Fruit fly (Drosophila melanogaster): ENCODE data around the gene CG13895.

CG13895 gene

DNA sequence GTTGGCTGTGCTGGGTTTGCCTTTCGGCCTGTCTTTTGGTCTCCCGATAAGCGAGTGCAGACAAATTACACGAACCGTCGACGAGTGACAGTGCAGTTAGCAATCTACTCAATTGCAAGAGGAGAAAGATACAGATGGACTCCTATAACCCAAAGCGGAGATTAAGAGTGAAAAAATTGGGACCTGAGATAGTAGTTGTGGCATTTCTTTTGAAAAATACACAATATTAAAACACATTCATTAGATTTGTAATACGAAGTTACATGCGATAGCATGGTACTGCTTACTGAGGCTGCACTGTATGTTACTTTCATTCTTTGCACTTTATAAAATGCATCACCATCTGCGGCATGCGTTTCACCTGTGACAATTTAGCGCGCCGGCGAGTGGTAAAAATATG lies 19.2 kb upstream of the CG13895 start:
- TF ChIP-seq CG12768 (GFP tag; optimal IDR thresholded peaks at IDR 0.05): no peak
- TF ChIP-seq CG7101 (tag; optimal IDR thresholded peaks at IDR 0.05): no peak
- no peak for TF ChIP-seq Clk (GFP tag; optimal IDR thresholded peaks at IDR 0.05)
- TF ChIP-seq CG1620 (GFP tag; optimal IDR thresholded peaks at IDR 0.05): no peak
- no peak for TF ChIP-seq cic (GFP tag; optimal IDR thresholded peaks at IDR 0.05)
- no peak for TF ChIP-seq CG33017 (tag; optimal IDR thresholded peaks at IDR 0.05)
- no peak for TF ChIP-seq Crg-1 (GFP tag; optimal IDR thresholded peaks at IDR 0.05)
- TF ChIP-seq bab1 (GFP tag; optimal IDR thresholded peaks at IDR 0.05): no peak
- TF ChIP-seq toe (GFP tag; optimal IDR thresholded peaks at IDR 0.05): no peak
- TF ChIP-seq kay (GFP tag; ENCODE audit: borderline replicate concordance): no peak
- TF ChIP-seq CG7045 (GFP tag; optimal IDR thresholded peaks at IDR 0.05): no peak
- TF ChIP-seq Mnt (GFP tag; optimal IDR thresholded peaks at IDR 0.05): no peak
- TF ChIP-seq CG5204 (GFP tag; optimal IDR thresholded peaks at IDR 0.05): no peak
- TF ChIP-seq ovo (GFP tag; optimal IDR thresholded peaks at IDR 0.05): no peak
- no peak for TF ChIP-seq CG11617 (GFP tag; optimal IDR thresholded peaks at IDR 0.05)
- no peak for TF ChIP-seq pad (GFP tag; optimal IDR thresholded peaks at IDR 0.05)
- no peak for TF ChIP-seq tj (GFP tag; optimal IDR thresholded peaks at IDR 0.05)
- no peak for TF ChIP-seq cnc (optimal IDR thresholded peaks at IDR 0.05)
- no peak for TF ChIP-seq Hr96 (GFP tag; optimal IDR thresholded peaks at IDR 0.05)
- no peak for TF ChIP-seq CG14711 (tag; optimal IDR thresholded peaks at IDR 0.05)

DNA sequence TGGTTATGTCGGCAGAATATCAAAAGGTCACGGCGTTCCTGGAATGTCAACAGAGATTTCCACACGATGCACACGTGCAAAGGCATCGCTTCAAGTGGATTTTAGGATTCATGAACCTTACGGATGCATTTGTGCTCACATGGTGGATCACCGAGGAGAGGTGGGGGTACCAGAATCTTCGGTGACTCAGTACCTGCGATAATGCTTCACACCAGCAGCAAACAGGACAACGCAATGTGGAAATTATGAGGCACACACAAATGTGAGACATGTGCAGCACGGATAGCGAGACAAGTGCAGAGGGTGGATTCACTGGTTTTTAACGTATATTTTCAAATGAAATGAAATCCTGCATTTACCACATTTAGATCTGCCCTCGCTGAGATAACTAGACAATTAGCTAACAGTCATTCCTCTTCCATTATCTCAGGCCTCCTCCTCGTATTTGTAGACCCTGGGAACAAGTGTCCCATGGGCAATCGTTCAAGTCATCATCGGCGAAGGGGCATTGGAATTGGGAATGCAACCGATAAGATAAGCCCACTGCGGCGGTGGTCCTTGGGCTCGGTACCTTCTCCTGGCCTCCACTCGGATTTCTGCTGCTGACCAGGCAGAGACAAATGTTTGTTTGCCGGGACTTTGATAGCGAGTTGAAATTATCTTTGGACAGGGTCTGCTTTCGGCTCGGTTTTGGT lies 18.6 kb upstream of the CG13895 start:
- TF ChIP-seq cic (GFP tag; optimal IDR thresholded peaks at IDR 0.05): no peak

DNA sequence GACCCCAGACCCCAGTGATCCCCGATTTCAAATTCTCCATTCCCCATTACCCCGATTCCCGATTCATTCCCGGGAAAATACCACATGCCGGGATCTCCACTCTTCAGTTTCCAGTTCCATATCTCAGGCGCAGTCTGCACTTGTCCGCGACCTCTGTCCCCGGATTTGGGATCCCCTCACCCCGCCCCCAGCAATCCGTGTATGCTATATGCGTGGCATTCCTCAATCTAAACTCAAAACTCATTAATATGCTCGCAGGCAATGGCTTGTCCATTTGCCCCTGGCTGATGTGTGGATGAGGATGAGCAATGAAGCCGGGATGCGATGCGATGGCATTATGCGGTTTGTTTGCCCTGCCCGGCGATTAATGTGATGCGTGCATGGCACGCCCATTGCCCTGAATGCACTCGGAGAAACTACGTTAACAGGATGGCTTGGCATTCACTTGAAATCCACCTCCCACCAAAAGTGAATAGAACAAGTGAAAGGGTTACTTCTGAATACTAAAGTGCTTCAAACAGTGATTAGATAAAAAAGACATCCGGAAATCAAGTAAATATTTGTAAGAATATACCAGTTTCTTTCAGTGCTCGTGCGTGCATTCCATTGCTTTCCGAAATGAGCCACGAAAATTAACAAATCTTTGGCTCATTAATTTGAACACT lies 17.7 kb upstream of the CG13895 start:
- no peak for TF ChIP-seq kay (GFP tag; ENCODE audit: borderline replicate concordance)
- no peak for TF ChIP-seq CG7101 (tag; optimal IDR thresholded peaks at IDR 0.05)
- TF ChIP-seq CG1620 (GFP tag; optimal IDR thresholded peaks at IDR 0.05): no peak
- TF ChIP-seq cnc (optimal IDR thresholded peaks at IDR 0.05): no peak
- TF ChIP-seq cic (GFP tag; optimal IDR thresholded peaks at IDR 0.05): no peak
- TF ChIP-seq ovo (GFP tag; optimal IDR thresholded peaks at IDR 0.05): no peak
- TF ChIP-seq CG5204 (GFP tag; optimal IDR thresholded peaks at IDR 0.05): no peak
- no peak for TF ChIP-seq Clk (GFP tag; optimal IDR thresholded peaks at IDR 0.05)
- TF ChIP-seq CG12768 (GFP tag; optimal IDR thresholded peaks at IDR 0.05): no peak
- no peak for TF ChIP-seq CG11617 (GFP tag; optimal IDR thresholded peaks at IDR 0.05)
- no peak for TF ChIP-seq Crg-1 (GFP tag; optimal IDR thresholded peaks at IDR 0.05)
- no peak for TF ChIP-seq bab1 (GFP tag; optimal IDR thresholded peaks at IDR 0.05)
- TF ChIP-seq CG33017 (tag; optimal IDR thresholded peaks at IDR 0.05): no peak
- no peak for TF ChIP-seq toe (GFP tag; optimal IDR thresholded peaks at IDR 0.05)
- TF ChIP-seq Hr96 (GFP tag; optimal IDR thresholded peaks at IDR 0.05): no peak
- no peak for TF ChIP-seq CG7045 (GFP tag; optimal IDR thresholded peaks at IDR 0.05)
- no peak for TF ChIP-seq tj (GFP tag; optimal IDR thresholded peaks at IDR 0.05)

DNA sequence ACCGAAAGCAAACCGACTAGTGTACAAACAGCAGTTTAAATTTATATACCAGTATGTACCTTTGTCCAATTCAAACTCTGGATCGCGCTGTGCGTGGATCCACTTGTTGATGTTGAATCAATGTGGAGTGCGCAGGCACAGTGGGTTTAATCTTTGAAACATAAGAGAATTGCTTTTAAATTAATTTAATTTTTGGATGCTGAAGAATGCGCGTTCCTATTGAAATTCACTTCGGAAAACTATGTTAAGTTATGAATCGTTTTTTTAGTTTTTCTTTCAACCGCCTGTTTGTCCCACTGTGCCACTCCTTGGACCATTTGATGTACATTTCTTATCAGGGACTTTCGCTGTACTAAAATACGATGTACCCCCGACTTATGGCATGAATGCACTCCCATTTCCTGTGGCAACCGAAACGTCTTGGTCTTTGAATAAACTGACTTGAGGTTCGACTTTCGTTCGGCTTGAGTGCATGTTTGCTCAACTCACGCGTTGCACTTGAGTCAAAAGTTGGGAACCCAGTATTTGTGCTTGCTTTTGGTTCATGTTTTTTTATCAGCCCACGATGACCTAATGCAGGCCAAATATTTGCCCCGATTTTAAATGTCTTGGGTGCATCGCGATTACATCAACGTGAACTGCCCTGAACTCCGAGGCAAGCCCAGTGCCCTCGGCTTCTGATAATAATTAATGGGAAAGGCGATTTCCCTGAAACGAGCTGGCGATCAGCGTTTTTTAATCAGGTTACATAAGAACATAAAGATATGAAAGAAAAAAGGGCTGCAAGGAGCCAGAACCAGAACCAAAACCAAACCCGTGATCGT lies 16.7 kb upstream of the CG13895 start:
- TF ChIP-seq cnc (optimal IDR thresholded peaks at IDR 0.05): no peak
- peak; percentile 38 for TF ChIP-seq bab1 (GFP tag; optimal IDR thresholded peaks at IDR 0.05)
- TF ChIP-seq CG7101 (tag; optimal IDR thresholded peaks at IDR 0.05): peak; percentile 61
- no peak for TF ChIP-seq toe (GFP tag; optimal IDR thresholded peaks at IDR 0.05)
- no peak for TF ChIP-seq ovo (GFP tag; optimal IDR thresholded peaks at IDR 0.05)
- no peak for TF ChIP-seq Clk (GFP tag; optimal IDR thresholded peaks at IDR 0.05)
- TF ChIP-seq kay (GFP tag; ENCODE audit: borderline replicate concordance): no peak
- peak; percentile 42 for TF ChIP-seq CG14711 (tag; optimal IDR thresholded peaks at IDR 0.05)
- TF ChIP-seq CG11617 (GFP tag; optimal IDR thresholded peaks at IDR 0.05): peak; percentile 12
- peak; percentile 16 for TF ChIP-seq Hr96 (GFP tag; optimal IDR thresholded peaks at IDR 0.05)

DNA sequence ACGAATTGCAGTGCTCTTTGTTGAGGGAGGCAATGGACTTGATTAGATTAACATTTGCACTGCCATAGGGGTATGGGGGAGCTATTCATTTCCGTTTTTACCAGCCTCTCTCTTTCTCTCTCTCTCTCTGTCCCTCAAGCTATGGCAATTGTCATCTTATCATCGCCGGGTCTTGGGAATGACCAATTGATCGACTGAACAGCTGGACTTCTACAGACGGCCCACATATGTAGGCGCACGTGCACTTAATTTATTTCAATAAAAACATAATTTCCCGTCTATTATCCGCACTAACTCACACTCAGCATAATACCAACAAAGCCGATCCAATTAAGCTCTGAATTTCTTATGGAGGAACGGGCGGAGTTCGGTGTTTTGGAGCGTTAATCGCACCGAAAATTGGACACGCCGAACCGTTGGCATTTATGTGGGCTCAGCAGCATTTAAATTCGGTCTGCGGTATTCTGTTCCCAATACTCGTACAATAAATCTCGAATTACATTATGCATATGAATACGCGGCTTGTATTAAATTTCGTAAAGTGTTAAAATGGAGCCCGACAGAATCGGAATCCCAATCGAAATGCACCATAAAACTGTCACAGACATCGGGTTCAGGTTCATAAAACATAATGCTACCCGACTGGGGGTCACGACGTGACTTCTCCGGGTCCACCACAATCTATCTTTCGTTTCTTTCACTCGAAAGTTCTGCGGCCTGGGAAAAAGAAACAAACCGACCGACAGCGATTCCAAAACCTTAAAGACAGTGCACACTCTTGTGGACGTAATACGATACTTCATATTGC lies 15.9 kb upstream of the CG13895 start:
- TF ChIP-seq toe (GFP tag; optimal IDR thresholded peaks at IDR 0.05) (no peak), tj (GFP tag; optimal IDR thresholded peaks at IDR 0.05) (peak; percentile 94)

DNA sequence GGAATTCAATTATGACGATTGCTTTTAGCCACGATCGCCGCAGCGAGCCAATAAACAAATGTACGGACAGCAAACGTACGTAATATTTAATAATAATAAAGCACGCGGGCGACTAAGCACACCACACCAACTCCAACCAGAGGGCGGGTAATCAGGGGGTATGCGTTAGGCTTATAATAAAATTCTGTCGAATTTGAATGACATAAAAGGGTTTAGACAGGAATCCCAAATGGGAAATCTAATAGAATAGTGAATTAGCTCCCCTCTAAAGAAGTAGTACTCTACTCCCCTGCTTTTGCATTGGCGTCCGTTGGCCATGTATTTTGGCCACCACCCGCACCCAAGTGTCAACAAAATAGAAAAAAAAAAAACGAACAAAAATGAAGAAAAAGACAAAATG lies 14.4 kb upstream of the CG13895 start:
- TF ChIP-seq CG5204 (GFP tag; optimal IDR thresholded peaks at IDR 0.05) (no peak), Hr96 (GFP tag; optimal IDR thresholded peaks at IDR 0.05) (no peak), toe (GFP tag; optimal IDR thresholded peaks at IDR 0.05) (no peak), CG1620 (GFP tag; optimal IDR thresholded peaks at IDR 0.05) (no peak), tj (GFP tag; optimal IDR thresholded peaks at IDR 0.05) (no peak), CG11617 (GFP tag; optimal IDR thresholded peaks at IDR 0.05) (no peak), pad (GFP tag; optimal IDR thresholded peaks at IDR 0.05) (no peak), cnc (optimal IDR thresholded peaks at IDR 0.05) (no peak), Clk (GFP tag; optimal IDR thresholded peaks at IDR 0.05) (no peak), bab1 (GFP tag; optimal IDR thresholded peaks at IDR 0.05) (no peak), cic (GFP tag; optimal IDR thresholded peaks at IDR 0.05) (no peak), CG12768 (GFP tag; optimal IDR thresholded peaks at IDR 0.05) (no peak), CG7045 (GFP tag; optimal IDR thresholded peaks at IDR 0.05) (no peak), CG7101 (tag; optimal IDR thresholded peaks at IDR 0.05) (no peak)
